Fruit fly (Drosophila melanogaster) whole organism, wandering third instar larva: Measurements from ENCODE around the gene CG42714.
A peak's percentile ranks its signal among the peaks of the same experiment; 100 is the strongest.

Experiments
- Abd-B ChIP-seq: fragments of >200 bp; optimal IDR thresholded peaks from 2 replicates; lab custom pipeline; 2017; ENCODE audit warnings: missing biosample characterization, missing genetic modification characterization
- CG32264 ChIP-seq: fragments of 200-800 bp; sonication (Bioruptor generic); optimal IDR thresholded peaks from 2 replicates; lab custom pipeline; 2016; ENCODE audit warnings: missing biosample characterization, missing genetic modification characterization
- CrebA ChIP-seq: fragments of 200-800 bp; sonication (Bioruptor generic); optimal IDR thresholded peaks from 2 replicates; lab custom pipeline; 2016; ENCODE audit warnings: missing biosample characterization, mild to moderate bottlenecking, missing genetic modification characterization, borderline replicate concordance
- Dfd ChIP-seq: fragments of >200 bp; optimal IDR thresholded peaks from 2 replicates; lab custom pipeline; 2017; ENCODE audit warnings: missing biosample characterization, missing genetic modification characterization
- Dif ChIP-seq: fragments of 200-275, 200-300 bp; sonication (Bioruptor generic); optimal IDR thresholded peaks from 2 replicates; lab custom pipeline; 2018; ENCODE audit warnings: missing biosample characterization, missing genetic modification characterization; ENCODE audit not compliant: partially characterized antibody
- HLH106 ChIP-seq: fragments of 200-800 bp; optimal IDR thresholded peaks from 3 replicates; lab custom pipeline; 2019; ENCODE audit warnings: missing biosample characterization, mild to moderate bottlenecking, missing genetic modification characterization, moderate library complexity
- Hnf4 ChIP-seq: fragments of 200-800 bp; sonication (Bioruptor generic); optimal IDR thresholded peaks from 2 replicates; lab custom pipeline; 2016; ENCODE audit warnings: missing biosample characterization, mild to moderate bottlenecking, missing genetic modification characterization
- Hr78 ChIP-seq: fragments of >200 bp; optimal IDR thresholded peaks from 2 replicates; lab custom pipeline; 2017; ENCODE audit warnings: missing biosample characterization, missing genetic modification characterization
- Hr83 ChIP-seq: fragments of 200-300 bp; sonication (Bioruptor generic); optimal IDR thresholded peaks from 2 replicates; lab custom pipeline; 2016; ENCODE audit warnings: missing biosample characterization, mild to moderate bottlenecking, missing genetic modification characterization, moderate library complexity; ENCODE audit not compliant: poor library complexity, severe bottlenecking
- Mio ChIP-seq: sonication (Bioruptor generic); optimal IDR thresholded peaks from 2 replicates; lab custom pipeline; 2016; ENCODE audit warnings: missing biosample characterization, missing genetic modification characterization
- Myc ChIP-seq: fragments of >200 bp; optimal IDR thresholded peaks from 2 replicates; lab custom pipeline; 2017
- N ChIP-seq: fragments of >200 bp; optimal IDR thresholded peaks from 2 replicates; lab custom pipeline; 2018; ENCODE audit warnings: missing biosample characterization, missing external identifiers, missing genetic modification characterization
- OdsH ChIP-seq: fragments of 200-800 bp; sonication (Bioruptor generic); optimal IDR thresholded peaks from 2 replicates; lab custom pipeline; 2016; ENCODE audit warnings: missing biosample characterization, mild to moderate bottlenecking, missing genetic modification characterization
- Rel ChIP-seq, 2 experiments: fragments of 200-800 bp; sonication (Bioruptor generic) in 1 of 2; optimal IDR thresholded peaks; 2 replicates in 1 of 2; 3 replicates in 1 of 2; lab custom pipeline; 2016 to 2019; ENCODE audit warnings: mild to moderate bottlenecking in 2 of 2, missing biosample characterization in 2 of 2, missing genetic modification characterization in 2 of 2, moderate library complexity in 1 of 2
- Sp1 ChIP-seq: fragments of 200-800 bp; sonication (Bioruptor generic); optimal IDR thresholded peaks from 3 replicates; lab custom pipeline; 2019; ENCODE audit warnings: missing biosample characterization, mild to moderate bottlenecking, missing genetic modification characterization, moderate library complexity
- Vsx2 ChIP-seq: fragments of 200-300, 225-300 bp; sonication (Bioruptor generic); optimal IDR thresholded peaks from 2 replicates; lab custom pipeline; 2018; ENCODE audit warnings: missing biosample characterization, missing genetic modification characterization; ENCODE audit not compliant: partially characterized antibody
- br ChIP-seq: fragments of 200-800 bp; sonication (Bioruptor generic); optimal IDR thresholded peaks from 2 replicates; lab custom pipeline; 2016; ENCODE audit warnings: missing biosample characterization, missing genetic modification characterization
- dl ChIP-seq, 2 experiments: fragments of 175-275, 200-275 bp in 1 of 2; fragments of 200-275 bp in 1 of 2; sonication (Bioruptor generic); optimal IDR thresholded peaks; lab custom pipeline; 2018; ENCODE audit warnings: mild to moderate bottlenecking in 2 of 2, missing biosample characterization in 2 of 2, missing genetic modification characterization in 2 of 2, moderate library complexity in 2 of 2; ENCODE audit not compliant: partially characterized antibody in 2 of 2, insufficient read depth in 1 of 2
- dmrt93B ChIP-seq: fragments of 200-800 bp; sonication (Bioruptor generic); optimal IDR thresholded peaks from 2 replicates; lab custom pipeline; 2018; ENCODE audit warnings: missing biosample characterization, mild to moderate bottlenecking, missing genetic modification characterization
- dsf ChIP-seq: sonication (Bioruptor generic); optimal IDR thresholded peaks from 2 replicates; lab custom pipeline; 2016; ENCODE audit warnings: missing biosample characterization, missing genetic modification characterization, borderline replicate concordance
- ey ChIP-seq: fragments of 200-800 bp; sonication (Bioruptor generic); optimal IDR thresholded peaks from 2 replicates; lab custom pipeline; 2016; ENCODE audit warnings: missing biosample characterization, missing genetic modification characterization
- foxo ChIP-seq, 2 experiments: fragments of 200-800 bp; sonication (Bioruptor generic); optimal IDR thresholded peaks; 2 replicates in 1 of 2; 3 replicates in 1 of 2; lab custom pipeline; 2016 to 2017; ENCODE audit warnings: missing biosample characterization in 2 of 2, missing genetic modification characterization in 2 of 2
- fru ChIP-seq: fragments of 200-800 bp; sonication (Bioruptor generic); optimal IDR thresholded peaks from 3 replicates; lab custom pipeline; 2016; ENCODE audit warnings: missing biosample characterization, mild to moderate bottlenecking, missing genetic modification characterization
- h ChIP-seq: fragments of 200-800 bp; sonication (Bioruptor generic); optimal IDR thresholded peaks from 3 replicates; lab custom pipeline; 2016; ENCODE audit warnings: missing biosample characterization, mild to moderate bottlenecking, missing genetic modification characterization
- lola ChIP-seq: fragments of >200 bp; optimal IDR thresholded peaks from 2 replicates; lab custom pipeline; 2017; ENCODE audit warnings: missing biosample characterization, missing genetic modification characterization
- pan ChIP-seq: fragments of >200 bp; optimal IDR thresholded peaks from 2 replicates; lab custom pipeline; 2017
- psq ChIP-seq: fragments of 200-800 bp; sonication (Bioruptor generic); optimal IDR thresholded peaks from 3 replicates; lab custom pipeline; 2017; ENCODE audit warnings: missing biosample characterization, mild to moderate bottlenecking, missing genetic modification characterization, moderate library complexity
- rgr ChIP-seq: fragments of 200-800 bp; sonication (Bioruptor generic); optimal IDR thresholded peaks from 3 replicates; lab custom pipeline; 2016; ENCODE audit warnings: missing biosample characterization, mild to moderate bottlenecking, missing genetic modification characterization
- sage ChIP-seq: fragments of 200-800 bp; sonication (Bioruptor generic); optimal IDR thresholded peaks from 2 replicates; lab custom pipeline; 2016; ENCODE audit warnings: missing biosample characterization, mild to moderate bottlenecking, missing genetic modification characterization
- woc ChIP-seq: sonication (Bioruptor generic); optimal IDR thresholded peaks from 2 replicates; lab custom pipeline; 2016; ENCODE audit warnings: missing biosample characterization, mild to moderate bottlenecking, missing genetic modification characterization

CG42714 gene

dm6 chr3L:6218517-6219155, 15.2 kb downstream of the CG42714 start:
- TF ChIP-seq sage (GFP tag; lab: Kevin White, UChicago) (peak; percentile 75), Sp1 (GFP tag; lab: Kevin White, UChicago) (no peak), CrebA (peak; percentile 84), foxo (GFP tag; optimal IDR thresholded peaks at IDR 0.05; lab: Kevin White, UChicago) (peak in 1 of 2 experiments; percentile 52), Rel (GFP tag; optimal IDR thresholded peaks at IDR 0.05; lab: Kevin White, UChicago) (peak; percentile 57), Rel (tag; optimal IDR thresholded peaks at IDR 0.05; lab: Kevin White, UChicago) (no peak), dsf (no peak), dl (GFP tag; optimal IDR thresholded peaks at IDR 0.05; lab: Kevin White, UChicago; ENCODE audit: insufficient read depth in 1 of 2, partially characterized antibody in 2 of 2) (peak in 1 of 2 experiments; percentile 23), psq (peak; percentile 84)

dm6 chr3L:6217806-6218205, 16.1 kb downstream of the CG42714 start, which contains the start of gene LanA:
TSS of gene LanA (minus strand) at chr3L:6218022.
- TF ChIP-seq Mio (GFP tag; lab: Kevin White, UChicago) (no peak), Rel (GFP tag; optimal IDR thresholded peaks at IDR 0.05; lab: Kevin White, UChicago) (no peak), Rel (tag; optimal IDR thresholded peaks at IDR 0.05; lab: Kevin White, UChicago) (peak; percentile 45), Vsx2 (peak; percentile 22), Hr83 (GFP tag; lab: Kevin White, UChicago) (peak; percentile 16), Dif (peak; percentile 52), Dfd (GFP tag; lab: Kevin White, UChicago) (no peak), Sp1 (GFP tag; lab: Kevin White, UChicago) (peak; percentile 6), HLH106 (peak; percentile 8)

dm6 chr3L:6217212-6217611, 16.6 kb downstream of the CG42714 start:
- TF ChIP-seq OdsH (GFP tag; lab: Kevin White, UChicago): peak; percentile 72
- TF ChIP-seq woc: peak; percentile 58
- TF ChIP-seq fru: peak; percentile 79
- peak; percentile 43 for TF ChIP-seq HLH106
- TF ChIP-seq N: no peak
- no peak for TF ChIP-seq Mio (GFP tag; lab: Kevin White, UChicago)
- peak; percentile 69 for TF ChIP-seq h
- TF ChIP-seq Hr78 (GFP tag; lab: Kevin White, UChicago): no peak
- no peak for TF ChIP-seq dmrt93B
- peak; percentile 67 for TF ChIP-seq rgr (GFP tag; lab: Kevin White, UChicago)
- TF ChIP-seq ey (GFP tag; lab: Kevin White, UChicago): peak; percentile 68
- TF ChIP-seq psq: peak; percentile 11
- TF ChIP-seq Abd-B (GFP tag; lab: Kevin White, UChicago): no peak
- TF ChIP-seq foxo (GFP tag; optimal IDR thresholded peaks at IDR 0.05; lab: Kevin White, UChicago): peak in 1 of 2 experiments; percentile 71
- TF ChIP-seq Sp1 (GFP tag; lab: Kevin White, UChicago): peak; percentile 47
- no peak for TF ChIP-seq lola (GFP tag; lab: Kevin White, UChicago)
- TF ChIP-seq Hnf4: peak; percentile 55
- peak; percentile 26 for TF ChIP-seq br (GFP tag; lab: Kevin White, UChicago)
- TF ChIP-seq, all 38 proteins: peak for 12

DNA sequence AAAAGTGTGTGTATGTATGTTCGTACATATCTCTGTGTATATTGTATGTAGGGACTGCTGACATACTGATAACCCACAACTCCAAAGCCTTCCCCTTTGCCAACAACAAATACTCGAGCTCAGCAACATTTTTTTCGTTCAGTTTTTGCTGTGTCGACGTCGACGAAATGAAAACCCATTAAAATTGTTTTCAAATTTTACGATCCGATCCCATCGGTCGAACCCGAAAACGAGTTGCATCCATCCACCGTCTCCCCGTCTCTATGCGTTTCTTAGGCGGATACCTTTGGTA, 17.1 kb downstream of the CG42714 start:
- TF ChIP-seq psq: peak; percentile 7
- no peak for TF ChIP-seq Dif

- TF ChIP-seq pan (lab: Kevin White, UChicago): no peak
Observed at dm6 chr3L:6215976-6216786, 17.7 kb downstream of the CG42714 start.

DNA sequence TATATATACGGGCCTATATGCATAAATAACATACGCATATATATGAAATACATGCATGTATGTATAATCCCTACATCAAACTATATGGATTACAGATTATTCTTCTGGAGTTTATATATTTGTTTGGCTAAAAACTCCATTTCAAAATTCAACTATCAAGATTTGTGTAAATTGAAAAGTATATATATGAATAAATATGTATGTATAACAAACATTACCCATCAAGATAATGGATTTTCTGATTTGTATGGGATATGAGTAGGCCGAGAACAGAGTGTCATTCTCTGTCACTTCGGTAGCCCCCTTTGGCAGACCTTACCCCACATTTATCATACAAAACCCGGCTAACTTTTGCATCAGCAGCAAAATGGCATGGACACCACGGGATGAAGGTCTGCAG, 33.7 kb downstream of the CG42714 start, which contains the start of gene CG8219:
TSS of gene CG8219 (plus strand) at position 301 of the 400 bp plus-strand sequence.
- TF ChIP-seq Abd-B (GFP tag; lab: Kevin White, UChicago): no peak
- no peak for TF ChIP-seq HLH106
- TF ChIP-seq CG32264: no peak
- TF ChIP-seq Myc (lab: Kevin White, UChicago): no peak
- TF ChIP-seq dmrt93B: no peak
